Fruit fly (Drosophila melanogaster) whole organism, embryonic: ENCODE results near the gene CG5180.

ENCODE experiments used
- BEAF-32 ChIP-seq: fragments of 200-800 bp; sonication (Bioruptor generic); optimal IDR thresholded peaks from 3 replicates; lab custom pipeline; 2017; ENCODE audit warnings: missing biosample characterization, missing genetic modification characterization, mild to moderate bottlenecking, moderate library complexity, missing genetic modification reagents
- Blimp-1 ChIP-seq: fragments of 200-800 bp; sonication (Bioruptor generic); optimal IDR thresholded peaks from 3 replicates; lab custom pipeline; 2018; ENCODE audit warnings: missing biosample characterization, missing genetic modification characterization, mild to moderate bottlenecking, moderate library complexity, missing genetic modification reagents
- CG10147 ChIP-seq: fragments of 200-800 bp; sonication (Bioruptor generic); optimal IDR thresholded peaks from 2 replicates; lab custom pipeline; 2019; ENCODE audit warnings: missing biosample characterization, mild to moderate bottlenecking, missing genetic modification characterization, moderate library complexity
- CG11247 ChIP-seq: fragments of 200-800 bp; sonication (Bioruptor generic); IDR thresholded peaks from 2 replicates; pipeline ENCODE4 v1.3.6; 2022; ENCODE audit warnings: missing biosample characterization, missing genetic modification characterization
- CG11696 ChIP-seq: fragments of 200-800 bp; sonication (Bioruptor generic); IDR thresholded peaks from 2 replicates; pipeline ENCODE4 v1.3.6; 2022; ENCODE audit warnings: missing biosample characterization, missing genetic modification characterization
- CG12299 ChIP-seq: fragments of 200-800 bp; sonication (Bioruptor generic); optimal IDR thresholded peaks from 2 replicates; lab custom pipeline; 2018; ENCODE audit warnings: missing biosample characterization, mild to moderate bottlenecking, missing genetic modification characterization
- CG13624 ChIP-seq: fragments of 200-800 bp; sonication (Bioruptor generic); optimal IDR thresholded peaks from 2 replicates; lab custom pipeline; 2016; ENCODE audit warnings: missing biosample characterization, missing genetic modification characterization
- CG14860 ChIP-seq: fragments of 200-800 bp; sonication (Bioruptor generic); IDR thresholded peaks from 3 replicates; pipeline ENCODE4 v1.3.6; 2022; ENCODE audit warnings: missing biosample characterization, missing genetic modification characterization; ENCODE audit not compliant: partially characterized antibody
- CG15696 ChIP-seq: fragments of 200-800 bp; sonication (Bioruptor generic); optimal IDR thresholded peaks from 2 replicates; lab custom pipeline; 2019; ENCODE audit warnings: missing biosample characterization, mild to moderate bottlenecking, missing genetic modification characterization, moderate library complexity
- CG1603 ChIP-seq: fragments of 200-800 bp; sonication (Bioruptor generic); optimal IDR thresholded peaks from 2 replicates; lab custom pipeline; 2019; ENCODE audit warnings: missing biosample characterization, mild to moderate bottlenecking, missing genetic modification characterization, moderate library complexity
- CG1647 ChIP-seq: fragments of 200-800 bp; sonication (Bioruptor generic); optimal IDR thresholded peaks from 3 replicates; lab custom pipeline; 2016; ENCODE audit warnings: missing biosample characterization, missing genetic modification characterization
- CG17802 ChIP-seq: fragments of 200-800 bp; sonication (Bioruptor generic); optimal IDR thresholded peaks from 2 replicates; lab custom pipeline; 2018; ENCODE audit warnings: missing biosample characterization, mild to moderate bottlenecking, missing genetic modification characterization, moderate library complexity
- CG1832 ChIP-seq: fragments of 200-800 bp; sonication (Bioruptor generic); optimal IDR thresholded peaks from 2 replicates; lab custom pipeline; 2017; ENCODE audit warnings: missing biosample characterization, mild to moderate bottlenecking, missing genetic modification characterization, inconsistent platforms
- CG18764 ChIP-seq: fragments of 200-800 bp; sonication (Bioruptor generic); optimal IDR thresholded peaks from 3 replicates; lab custom pipeline; 2016; ENCODE audit warnings: missing biosample characterization, missing genetic modification characterization
- CG33557 ChIP-seq: fragments of 200-800 bp; sonication (Bioruptor generic); optimal IDR thresholded peaks from 2 replicates; lab custom pipeline; 2019; ENCODE audit warnings: missing biosample characterization, mild to moderate bottlenecking, missing genetic modification characterization, moderate library complexity
- CG42726 ChIP-seq: fragments of 200-800 bp; sonication (Bioruptor generic); IDR thresholded peaks from 2 replicates; pipeline ENCODE4 v1.3.6; 2022; ENCODE audit warnings: missing biosample characterization, missing genetic modification characterization; ENCODE audit not compliant: partially characterized antibody
- CG4360 ChIP-seq: fragments of 200-800 bp; sonication (Bioruptor generic); IDR thresholded peaks from 2 replicates; pipeline ENCODE4 v1.3.6; 2022; ENCODE audit warnings: missing biosample characterization, missing genetic modification characterization
- CG4820 ChIP-seq: fragments of 200-800 bp; sonication (Bioruptor generic); optimal IDR thresholded peaks from 3 replicates; lab custom pipeline; 2016; ENCODE audit warnings: missing biosample characterization, missing genetic modification characterization
- CG7372 ChIP-seq: fragments of 200-800 bp; sonication (Bioruptor generic); IDR thresholded peaks from 2 replicates; pipeline ENCODE4 v1.3.6; 2022; ENCODE audit warnings: missing biosample characterization, missing genetic modification characterization
- CrebB ChIP-seq: fragments of 200-800 bp; sonication (Bioruptor generic); optimal IDR thresholded peaks from 3 replicates; lab custom pipeline; 2018; ENCODE audit warnings: missing biosample characterization, mild to moderate bottlenecking, missing genetic modification characterization
- D19B ChIP-seq: fragments of 200-800 bp; sonication (Bioruptor generic); optimal IDR thresholded peaks from 2 replicates; lab custom pipeline; 2017; ENCODE audit warnings: missing biosample characterization, mild to moderate bottlenecking, missing genetic modification characterization
- Dll ChIP-seq: fragments of 200-800 bp; sonication (Bioruptor generic); IDR thresholded peaks from 4 replicates; pipeline ENCODE4 v1.3.6; 2022; ENCODE audit warnings: missing biosample characterization, missing genetic modification characterization; ENCODE audit not compliant: partially characterized antibody
- Fer3 ChIP-seq: fragments of 200-800 bp; sonication (Bioruptor generic); optimal IDR thresholded peaks from 2 replicates; lab custom pipeline; 2018; ENCODE audit warnings: missing biosample characterization, mild to moderate bottlenecking, missing genetic modification characterization, moderate library complexity
- Gsc ChIP-seq: fragments of 200-800 bp; sonication (Bioruptor generic); IDR thresholded peaks from 2 replicates; pipeline ENCODE4 v1.3.6; 2022; ENCODE audit warnings: missing biosample characterization, missing genetic modification characterization
- HLHmδ ChIP-seq: fragments of 200-800 bp; sonication (Bioruptor generic); optimal IDR thresholded peaks from 2 replicates; lab custom pipeline; 2018; ENCODE audit warnings: missing biosample characterization, mild to moderate bottlenecking, missing genetic modification characterization, moderate library complexity
- Hsf ChIP-seq: fragments of 200-800 bp; sonication (Bioruptor generic); optimal IDR thresholded peaks from 3 replicates; lab custom pipeline; 2016; ENCODE audit warnings: missing biosample characterization, missing genetic modification characterization
- Nf-YB ChIP-seq: fragments of 200-800 bp; sonication (Bioruptor generic); optimal IDR thresholded peaks from 3 replicates; lab custom pipeline; 2019; ENCODE audit warnings: missing biosample characterization, mild to moderate bottlenecking, missing genetic modification characterization, moderate library complexity
- Optix ChIP-seq: fragments of 200-800 bp; sonication (Bioruptor generic); IDR thresholded peaks from 3 replicates; pipeline ENCODE4 v1.3.6; 2022; ENCODE audit warnings: missing biosample characterization, missing genetic modification characterization
- Sin3A ChIP-seq: fragments of >200 bp; optimal IDR thresholded peaks from 2 replicates; lab custom pipeline; 2018
- Ssrp ChIP-seq: fragments of 200-800 bp; sonication (Bioruptor generic); optimal IDR thresholded peaks from 2 replicates; lab custom pipeline; 2018; ENCODE audit warnings: missing biosample characterization, mild to moderate bottlenecking, missing genetic modification characterization, moderate library complexity
- Usf ChIP-seq: fragments of 200-800 bp; sonication (Bioruptor generic); optimal IDR thresholded peaks from 2 replicates; lab custom pipeline; 2017; ENCODE audit warnings: missing genotype, missing biosample characterization, missing genetic modification characterization
- corto ChIP-seq: fragments of 200-800 bp; sonication (Bioruptor generic); optimal IDR thresholded peaks from 2 replicates; lab custom pipeline; 2016; ENCODE audit warnings: missing biosample characterization, mild to moderate bottlenecking, missing genetic modification characterization, moderate library complexity
- dm ChIP-seq: fragments of 200-800 bp; sonication (Bioruptor generic); optimal IDR thresholded peaks from 3 replicates; lab custom pipeline; 2016; ENCODE audit warnings: missing biosample characterization, missing genetic modification characterization
- esg ChIP-seq: fragments of 200-800 bp; sonication (Bioruptor generic); conservative IDR thresholded peaks from 2 replicates; pipeline ENCODE4 v1.3.6; 2022; ENCODE audit warnings: missing biosample characterization, missing genetic modification characterization
- gcm2 ChIP-seq: fragments of 200-800 bp; sonication (Bioruptor generic); optimal IDR thresholded peaks from 2 replicates; lab custom pipeline; 2016; ENCODE audit warnings: missing biosample characterization, missing genetic modification characterization
- gfzf ChIP-seq: fragments of 200-800 bp; sonication (Bioruptor generic); optimal IDR thresholded peaks from 2 replicates; lab custom pipeline; 2016; ENCODE audit warnings: missing biosample characterization, mild to moderate bottlenecking, missing genetic modification characterization, moderate library complexity
- grn ChIP-seq: fragments of 200-800 bp; sonication (Bioruptor generic); optimal IDR thresholded peaks from 3 replicates; lab custom pipeline; 2017; ENCODE audit warnings: missing biosample characterization, missing genetic modification characterization
- gro ChIP-seq: fragments of 200-800 bp; sonication (Bioruptor generic); optimal IDR thresholded peaks from 2 replicates; lab custom pipeline; 2016; ENCODE audit warnings: missing biosample characterization, missing genetic modification characterization
- gsb ChIP-seq: fragments of 200-800 bp; sonication (Bioruptor generic); IDR thresholded peaks from 2 replicates; pipeline ENCODE4 v1.3.6; 2022; ENCODE audit warnings: missing biosample characterization, missing genetic modification characterization
- lbe ChIP-seq: fragments of 200-800 bp; sonication (Bioruptor generic); optimal IDR thresholded peaks from 2 replicates; lab custom pipeline; 2016; ENCODE audit warnings: missing biosample characterization, mild to moderate bottlenecking, missing genetic modification characterization
- luna ChIP-seq: fragments of 200-800 bp; sonication (Bioruptor generic); optimal IDR thresholded peaks from 2 replicates; lab custom pipeline; 2016; ENCODE audit warnings: missing biosample characterization, missing genetic modification characterization
- nmo ChIP-seq: fragments of 200-800 bp; sonication (Bioruptor generic); optimal IDR thresholded peaks from 2 replicates; lab custom pipeline; 2018; ENCODE audit warnings: missing biosample characterization, mild to moderate bottlenecking, missing genetic modification characterization, moderate library complexity
- odd ChIP-seq: fragments of 200-800 bp; sonication (Bioruptor generic); optimal IDR thresholded peaks from 2 replicates; lab custom pipeline; 2017; ENCODE audit warnings: missing biosample characterization, mild to moderate bottlenecking, missing genetic modification characterization
- otp ChIP-seq: fragments of 200-800 bp; sonication (Bioruptor generic); IDR thresholded peaks from 3 replicates; pipeline ENCODE4, ENCODE4 v1.3.6; 2022; ENCODE audit warnings: missing biosample characterization, missing genetic modification characterization
- p53 ChIP-seq: fragments of 200-800 bp; sonication (Bioruptor generic); optimal IDR thresholded peaks from 2 replicates; lab custom pipeline; 2016; ENCODE audit warnings: missing biosample characterization, missing genetic modification characterization
- pho ChIP-seq: fragments of 200-800 bp; sonication (Bioruptor generic); optimal IDR thresholded peaks from 2 replicates; lab custom pipeline; 2016; ENCODE audit warnings: missing biosample characterization, missing genetic modification characterization
- pzg ChIP-seq: fragments of 200-800 bp; sonication (Bioruptor generic); optimal IDR thresholded peaks from 3 replicates; lab custom pipeline; 2018; ENCODE audit warnings: missing biosample characterization, mild to moderate bottlenecking, missing genetic modification characterization, moderate library complexity
- stwl ChIP-seq: fragments of 200-800 bp; sonication (Bioruptor generic); optimal IDR thresholded peaks from 3 replicates; lab custom pipeline; 2018; ENCODE audit warnings: missing biosample characterization, mild to moderate bottlenecking, missing genetic modification characterization, moderate library complexity
- usp ChIP-seq: fragments of >200 bp; optimal IDR thresholded peaks from 2 replicates; lab custom pipeline; 2017; ENCODE audit warnings: missing biosample characterization, missing genetic modification characterization
- vfl ChIP-seq: fragments of 200-800 bp; sonication (Bioruptor generic); optimal IDR thresholded peaks from 2 replicates; lab custom pipeline; 2016; ENCODE audit warnings: missing biosample characterization, missing genetic modification characterization
- wdn ChIP-seq: fragments of 200-800 bp; sonication (Bioruptor generic); IDR thresholded peaks from 2 replicates; pipeline ENCODE4 v1.3.6; 2022; ENCODE audit warnings: missing biosample characterization, missing genetic modification characterization
- zf30C ChIP-seq: fragments of 200-800 bp; sonication (Bioruptor generic); optimal IDR thresholded peaks from 3 replicates; lab custom pipeline; 2018; ENCODE audit warnings: missing biosample characterization, mild to moderate bottlenecking, missing genetic modification characterization

The CG5180 gene

dm6 chr3R:20558106-20558489 lies 368 bp downstream of the CG5180 start (continued):
- TF ChIP-seq CG11247 (peak; percentile 66), CG14860 (no peak), otp (no peak), gfzf (peak; percentile 51), Usf (GFP tag; lab: Kevin White, UChicago) (no peak), CG12299 (no peak), CG4360 (GFP tag; lab: Robert Waterston, UW) (no peak), Optix (no peak), nmo (no peak), Ssrp (tag; lab: Kevin White, UChicago) (peak; percentile 4), pzg (GFP tag; lab: Kevin White, UChicago) (peak; percentile 76), CG7372 (GFP tag; lab: Robert Waterston, UW) (no peak), CG11696 (GFP tag; lab: Robert Waterston, UW) (no peak), Gsc (GFP tag; lab: Robert Waterston, UW) (no peak), gro (no peak), esg (no peak), CG42726 (peak; percentile 48; the same call in 1 of the 2 replicates), Hsf (no peak), CG1603 (tag; lab: Kevin White, UChicago) (peak; percentile 49), CG18764 (no peak), CG13624 (GFP tag; lab: Kevin White, UChicago) (no peak), BEAF-32 (GFP tag; lab: Kevin White, UChicago) (peak; percentile 70), CrebB (tag; lab: Kevin White, UChicago) (no peak), CG1832 (no peak), wdn (GFP tag; lab: Robert Waterston, UW) (no peak), gcm2 (GFP tag; lab: Kevin White, UChicago) (no peak), CG4820 (GFP tag; lab: Kevin White, UChicago) (no peak), pho (GFP tag; lab: Kevin White, UChicago) (no peak), gsb (GFP tag; lab: Robert Waterston, UW) (no peak), Dll (peak; percentile 69), stwl (tag; lab: Kevin White, UChicago) (peak; percentile 20), luna (GFP tag; lab: Kevin White, UChicago) (peak; percentile 3), usp (GFP tag; lab: Kevin White, UChicago) (no peak), CG33557 (GFP tag; lab: Kevin White, UChicago) (no peak), CG15696 (no peak), CG17802 (tag; lab: Kevin White, UChicago) (no peak), lbe (GFP tag; lab: Kevin White, UChicago) (no peak), grn (GFP tag; lab: Kevin White, UChicago) (peak; percentile 22), vfl (GFP tag; lab: Kevin White, UChicago) (no peak), p53 (GFP tag; lab: Kevin White, UChicago) (peak; percentile 42), Sin3A (lab: Kevin White, UChicago) (peak; percentile 7), Blimp-1 (GFP tag; lab: Kevin White, UChicago) (no peak), CG10147 (GFP tag; lab: Kevin White, UChicago) (no peak), dm (GFP tag; lab: Kevin White, UChicago) (no peak), zf30C (GFP tag; lab: Kevin White, UChicago) (no peak), D19B (GFP tag; lab: Kevin White, UChicago) (no peak), corto (GFP tag; lab: Kevin White, UChicago) (no peak), odd (no peak), CG1647 (GFP tag; lab: Kevin White, UChicago) (no peak), Nf-YB (GFP tag; lab: Kevin White, UChicago) (no peak), Fer3 (no peak), HLHmδ (GFP tag; lab: Kevin White, UChicago) (no peak)
